Worm (Caenorhabditis elegans) whole organism, L4/young adult: ENCODE data around the gene ttr-34.

Experiments used
- W03F9.2 ChIP-seq: fragments of 150-350 bp; optimal IDR thresholded peaks from 2 replicates; lab custom pipeline; 2014; ENCODE audit warnings: missing biosample characterization, missing genetic modification characterization
- dao-5 ChIP-seq: sonication (generic microtip); optimal IDR thresholded peaks from 2 replicates; lab custom pipeline; 2016; ENCODE audit warnings: missing genotype, missing genetic modification characterization, moderate library complexity, missing compliant biosample characterization
- him-1 ChIP-seq: sonication (generic microtip); optimal IDR thresholded peaks from 2 replicates; lab custom pipeline; 2016; ENCODE audit warnings: missing genotype, missing genetic modification reagents, missing genetic modification characterization, missing compliant biosample characterization

Gene ttr-34

DNA sequence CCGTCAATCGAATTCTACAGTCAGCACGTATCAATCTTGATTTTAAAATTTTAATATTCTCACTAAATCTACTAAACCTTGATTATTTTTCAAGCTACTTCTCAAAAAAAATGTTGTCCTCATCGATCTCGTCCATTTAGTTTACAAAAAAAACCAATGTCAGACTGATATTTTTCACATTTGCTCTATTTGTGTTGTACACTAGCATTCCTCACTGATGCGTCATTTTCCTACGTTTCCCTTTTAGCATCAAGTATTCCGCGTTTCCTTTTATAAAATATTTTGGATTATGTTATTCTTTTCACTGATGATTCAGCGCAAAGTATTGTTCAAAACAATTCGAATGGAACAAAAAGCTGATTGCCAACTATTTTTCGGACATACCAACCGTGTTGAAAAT, at the start of gene ttr-34:
Gene ttr-34, plus strand, starts transcription at position 301 of the 400 bp plus-strand sequence.
- TF ChIP-seq dao-5 (tag; lab: Kevin White, UChicago) (no peak), him-1 (no peak), W03F9.2 (no peak)

DNA sequence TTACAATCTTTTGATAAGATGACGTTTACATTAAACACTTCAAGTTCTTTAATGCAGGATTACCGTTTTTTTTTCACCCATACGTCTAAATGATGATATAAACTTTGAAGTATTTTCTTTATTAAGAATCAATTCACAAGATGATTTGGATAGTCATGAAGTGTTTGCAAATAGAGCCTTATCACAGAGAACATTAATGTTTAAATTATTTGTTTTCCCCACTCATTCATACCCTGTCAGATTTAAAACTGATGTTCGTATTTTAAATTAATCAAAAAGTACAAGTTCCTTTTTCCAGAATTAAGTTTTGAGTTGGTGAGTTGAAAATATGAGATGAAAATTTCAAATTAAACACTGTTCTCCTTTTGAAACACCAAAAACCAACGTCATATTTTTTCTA, 48.9 kb upstream of the ttr-34 start, which contains the start of gene R03G8.3:
Gene R03G8.3, plus strand, starts transcription at position 301 of the 400 bp plus-strand sequence.
- no peak for TF ChIP-seq dao-5 (tag; lab: Kevin White, UChicago)
- no peak for TF ChIP-seq W03F9.2
- no peak for TF ChIP-seq him-1

ce11 chrX:13091199-13091598, 48.4 kb upstream of the ttr-34 start:
- TF ChIP-seq dao-5 (tag; lab: Kevin White, UChicago) (no peak), him-1 (no peak), W03F9.2 (no peak)

DNA sequence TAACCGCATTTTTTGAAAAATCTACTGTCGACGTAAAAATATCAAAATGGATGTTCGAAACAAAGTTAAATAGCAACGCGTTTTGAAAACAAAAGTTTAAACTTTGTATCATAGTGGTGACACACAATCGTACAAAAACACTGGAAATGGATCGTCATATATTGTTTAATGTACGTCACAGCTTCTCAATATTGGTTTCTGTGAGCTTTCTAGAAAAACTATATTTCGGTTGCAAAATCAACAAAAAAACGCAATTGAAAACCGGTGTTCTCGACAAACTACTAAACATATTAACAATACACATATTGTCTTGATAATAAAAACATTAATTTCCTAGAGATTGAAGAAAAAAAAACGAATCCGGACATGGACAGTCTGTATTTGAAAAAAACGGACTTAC, 39.2 kb upstream of the ttr-34 start, which contains the start of gene R03G8.6:
Gene R03G8.6, minus strand, starts transcription at position 101 of the 400 bp plus-strand sequence.
- TF ChIP-seq dao-5 (tag; lab: Kevin White, UChicago) = no peak
- TF ChIP-seq W03F9.2 = no peak

ce11 chrX:13102838-13103237, 36.8 kb upstream of the ttr-34 start:
- TF ChIP-seq W03F9.2 (no peak), dao-5 (tag; lab: Kevin White, UChicago) (no peak), him-1 (no peak)

DNA sequence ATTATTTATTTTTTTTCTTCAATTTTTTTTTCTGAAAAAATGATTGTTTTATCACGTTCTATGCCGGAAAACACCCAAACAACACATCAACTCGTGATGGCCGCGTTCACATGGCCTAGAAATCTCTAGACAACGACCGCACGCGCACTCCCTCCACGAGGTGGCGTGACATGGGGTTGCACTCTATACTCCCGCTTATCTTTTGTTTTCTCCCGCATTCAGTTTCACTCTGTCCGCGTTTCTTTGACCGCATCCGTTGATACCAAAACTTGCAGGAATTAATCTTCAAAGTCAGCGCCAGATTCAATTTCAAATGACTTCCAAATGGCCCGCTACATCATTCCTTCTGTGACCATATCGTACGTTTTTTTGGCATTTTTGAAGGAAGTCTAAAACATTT, 34.6 kb upstream of the ttr-34 start, which contains the start of gene F17H10.1:
Gene F17H10.1, plus strand, starts transcription at position 276 of the 400 bp plus-strand sequence.
- TF ChIP-seq dao-5 (tag; lab: Kevin White, UChicago) (no peak), W03F9.2 (no peak), him-1 (no peak)

ce11 chrX:13106177-13106761, 33.3 kb upstream of the ttr-34 start:
- TF ChIP-seq him-1 (no peak), W03F9.2 (no peak)

DNA sequence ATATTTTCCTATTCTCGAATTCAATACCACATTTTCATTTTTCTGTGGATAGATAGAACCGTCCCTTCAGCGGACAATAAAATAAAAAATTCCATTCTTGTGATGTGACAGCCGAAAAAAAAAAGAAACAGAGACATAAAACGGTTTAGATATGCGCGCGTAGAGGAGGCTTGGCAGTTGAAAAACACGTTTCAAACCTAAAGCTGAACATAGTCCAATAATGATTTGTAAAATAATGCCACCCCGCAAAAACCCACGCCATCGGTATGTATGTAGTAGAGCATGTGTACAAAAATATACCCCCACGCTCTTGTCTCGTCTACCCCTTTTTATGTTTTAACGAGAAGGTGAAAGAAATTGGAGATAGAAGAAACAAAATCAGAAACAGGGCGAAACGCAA, 30.9 kb upstream of the ttr-34 start:
- no peak for TF ChIP-seq dao-5 (tag; lab: Kevin White, UChicago)
- no peak for TF ChIP-seq him-1
- TF ChIP-seq W03F9.2 = no peak

DNA sequence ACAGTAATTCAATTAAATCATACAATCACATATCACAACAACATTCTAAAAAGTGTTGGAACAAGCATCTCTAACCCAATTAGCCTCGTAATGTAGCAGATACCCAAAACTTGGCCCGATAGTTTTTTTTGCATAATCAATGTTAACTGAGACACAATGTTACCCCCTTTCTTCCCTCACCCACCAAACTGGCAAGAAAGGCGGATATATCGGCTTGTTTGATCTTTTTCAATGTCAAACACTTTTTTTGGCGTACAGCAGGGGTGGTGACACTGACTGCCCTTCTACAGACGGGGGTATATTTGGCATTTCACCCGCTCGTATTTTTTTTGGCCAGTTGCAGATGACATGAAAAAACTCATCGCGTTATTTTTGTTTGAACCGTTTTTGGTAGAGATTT, 29.6 kb upstream of the ttr-34 start:
- no peak for TF ChIP-seq him-1
- no peak for TF ChIP-seq dao-5 (tag; lab: Kevin White, UChicago)
- no peak for TF ChIP-seq W03F9.2

DNA sequence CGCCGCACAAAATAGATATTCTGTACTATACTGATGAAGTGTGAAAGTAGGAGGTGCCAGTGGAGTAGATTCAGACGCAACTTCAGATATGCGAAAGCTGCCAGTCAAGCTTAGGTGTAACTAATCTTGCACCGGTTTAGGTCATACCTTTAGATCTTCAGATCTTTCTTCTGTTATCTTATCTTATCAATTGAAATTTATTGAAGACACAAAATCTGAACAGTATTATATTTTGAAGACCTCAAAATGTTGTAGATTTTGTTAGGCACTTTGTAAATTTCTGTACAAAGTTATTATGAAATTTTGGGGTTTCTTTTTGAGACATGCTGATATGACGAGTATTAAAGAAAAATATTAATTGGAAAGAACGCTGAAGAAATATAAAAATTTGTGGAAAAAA, 26.9 kb upstream of the ttr-34 start:
- TF ChIP-seq dao-5 (tag; lab: Kevin White, UChicago) (no peak), him-1 (no peak), W03F9.2 (no peak)

ce11 chrX:13113457-13113856, 26.1 kb upstream of the ttr-34 start, which contains the start of gene F17H10.2:
TSS of gene F17H10.2 (plus strand) at chrX:13113772.
- TF ChIP-seq W03F9.2 (no peak), dao-5 (tag; lab: Kevin White, UChicago) (no peak), him-1 (no peak)

DNA sequence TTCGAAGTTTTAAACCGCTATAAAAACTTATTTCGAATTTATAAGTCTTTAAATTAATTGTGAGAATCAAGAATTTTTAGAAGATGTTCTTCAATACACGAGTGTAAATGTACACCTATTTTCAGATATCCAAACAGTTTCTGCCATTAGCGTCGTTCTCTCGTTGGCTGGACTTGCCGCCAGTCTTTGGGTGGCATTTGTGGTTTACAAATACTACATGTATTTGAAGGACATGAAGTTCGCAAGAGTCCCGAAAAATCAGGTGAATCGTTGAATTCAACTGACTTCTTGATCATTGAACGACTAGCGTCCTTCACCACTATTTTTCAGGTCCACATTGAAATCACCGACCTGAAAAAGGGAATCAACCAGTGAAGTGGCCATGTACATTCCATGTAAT, 23.9 kb upstream of the ttr-34 start:
- TF ChIP-seq him-1 (no peak), dao-5 (tag; lab: Kevin White, UChicago) (no peak), W03F9.2 (no peak)

ce11 chrX:13116380-13116779, 23.2 kb upstream of the ttr-34 start:
- TF ChIP-seq dao-5 (tag; lab: Kevin White, UChicago) (no peak), W03F9.2 (no peak), him-1 (no peak)

- no peak for TF ChIP-seq dao-5 (tag; lab: Kevin White, UChicago)
- no peak for TF ChIP-seq W03F9.2
- no peak for TF ChIP-seq him-1
These were observed 19.7 kb upstream of the ttr-34 start for ce11 chrX:13119900-13120299.

ce11 chrX:13121104-13121503, 18.5 kb upstream of the ttr-34 start:
- TF ChIP-seq him-1 (no peak), dao-5 (tag; lab: Kevin White, UChicago) (peak; percentile 41)

ce11 chrX:13122191-13122590, 17.4 kb upstream of the ttr-34 start, which contains the start of gene snx-17:
TSS of gene snx-17 (minus strand) at chrX:13122291.
- no peak for TF ChIP-seq W03F9.2
- no peak for TF ChIP-seq dao-5 (tag; lab: Kevin White, UChicago)
- TF ChIP-seq him-1 = no peak
